Worm (Caenorhabditis elegans) whole organism, L1 larva: ENCODE measurements around the gene T19C3.5.
A peak's percentile ranks its signal among the peaks of the same experiment; 100 is the strongest.

ENCODE experiments used
- C16A3.4 ChIP-seq: fragments of 150-350 bp; optimal IDR thresholded peaks from 2 replicates; lab custom pipeline; 2014; ENCODE audit warnings: missing biosample characterization, missing genetic modification characterization
- C34B4.2 ChIP-seq: sonication (generic microtip); optimal IDR thresholded peaks from 2 replicates; lab custom pipeline; 2017; ENCODE audit warnings: mild to moderate bottlenecking, missing genetic modification characterization, missing compliant biosample characterization
- F16B12.6 ChIP-seq: fragments of 150-350 bp; optimal IDR thresholded peaks from 2 replicates; lab custom pipeline; 2014; ENCODE audit warnings: missing biosample characterization, missing genetic modification characterization
- alr-1 ChIP-seq: fragments of 200-800 bp; sonication (Bioruptor generic); optimal IDR thresholded peaks from 2 replicates; lab custom pipeline; 2018; ENCODE audit warnings: borderline replicate concordance, mild to moderate bottlenecking, missing genetic modification characterization, missing compliant biosample characterization
- blmp-1 ChIP-seq: fragments of 150-350 bp; optimal IDR thresholded peaks from 2 replicates; lab custom pipeline; 2014; ENCODE audit warnings: missing biosample characterization, missing genetic modification characterization
- ceh-63 ChIP-seq: fragments of 200-800 bp; sonication (Bioruptor generic); optimal IDR thresholded peaks from 2 replicates; lab custom pipeline; 2018; ENCODE audit warnings: mild to moderate bottlenecking, missing genetic modification characterization, missing compliant biosample characterization
- ceh-8 ChIP-seq: fragments of 200-800 bp; sonication (Bioruptor generic); optimal IDR thresholded peaks from 2 replicates; lab custom pipeline; 2018; ENCODE audit warnings: mild to moderate bottlenecking, missing genetic modification characterization, moderate library complexity, missing compliant biosample characterization
- ceh-82 ChIP-seq, 3 experiments: fragments of 150-350 bp in 1 of 3; sonication (generic microtip) in 2 of 3; optimal IDR thresholded peaks; 2 replicates each; lab custom pipeline; 2014 to 2017; ENCODE audit warnings: missing biosample characterization in 3 of 3, missing genetic modification characterization in 3 of 3
- ceh-90 ChIP-seq: sonication (generic microtip); optimal IDR thresholded peaks from 2 replicates; lab custom pipeline; 2016; ENCODE audit warnings: missing genetic modification characterization, missing compliant biosample characterization
- dpl-1 ChIP-seq, 3 experiments: fragments of 150-350 bp in 2 of 3; sonication (generic microtip) in 1 of 3; optimal IDR thresholded peaks; 2 replicates each; lab custom pipeline; 2014 to 2017; ENCODE audit warnings: missing biosample characterization in 3 of 3, missing genetic modification characterization in 3 of 3, missing genetic modification reagents in 3 of 3
- efl-1 ChIP-seq, 4 experiments: fragments of 150-350 bp; optimal IDR thresholded peaks in 3 of 4; peaks in 1 of 4; 1 replicate in 1 of 4; 2 replicates in 3 of 4; lab custom pipeline; 2014; ENCODE audit warnings: missing biosample characterization in 2 of 4, missing genetic modification characterization in 2 of 4, missing genetic modification reagents in 2 of 4
- egl-13 ChIP-seq: sonication (generic microtip); optimal IDR thresholded peaks from 2 replicates; lab custom pipeline; 2016; ENCODE audit warnings: missing genotype, missing genetic modification reagents, missing genetic modification characterization, missing compliant biosample characterization
- egl-27 ChIP-seq, 2 experiments: fragments of 150-350 bp in 1 of 2; sonication (generic microtip); optimal IDR thresholded peaks; 3 replicates each; lab custom pipeline; 2017 to 2018; ENCODE audit warnings: missing biosample characterization in 2 of 2, missing genetic modification characterization in 2 of 2, missing genetic modification reagents in 2 of 2
- elt-3 ChIP-seq, 6 experiments: fragments of 150-350 bp in 1 of 6; sonication (generic microtip); optimal IDR thresholded peaks; 2 replicates each; lab custom pipeline; 2017 to 2018; ENCODE audit warnings: missing biosample characterization in 6 of 6, missing genetic modification characterization in 6 of 6, inconsistent platforms in 1 of 6
- fkh-10 ChIP-seq: sonication (generic microtip); optimal IDR thresholded peaks from 2 replicates; lab custom pipeline; 2017; ENCODE audit warnings: missing biosample characterization, missing genetic modification reagents, missing genetic modification characterization
- fkh-4 ChIP-seq: sonication (generic microtip); optimal IDR thresholded peaks from 2 replicates; lab custom pipeline; 2016; ENCODE audit warnings: missing compliant biosample characterization, missing genetic modification characterization, borderline replicate concordance
- fkh-8 ChIP-seq: sonication (generic microtip); optimal IDR thresholded peaks from 2 replicates; lab custom pipeline; 2016; ENCODE audit warnings: mild to moderate bottlenecking, missing genetic modification characterization, missing compliant biosample characterization
- fos-1 ChIP-seq: fragments of 150-350 bp; optimal IDR thresholded peaks from 2 replicates; lab custom pipeline; 2014; ENCODE audit warnings: missing biosample characterization, missing genetic modification characterization
- hlh-4 ChIP-seq: sonication (generic microtip); optimal IDR thresholded peaks from 2 replicates; lab custom pipeline; 2016; ENCODE audit warnings: mild to moderate bottlenecking, missing genetic modification characterization, missing compliant biosample characterization
- isw-1 ChIP-seq: fragments of 200-800 bp; sonication (Bioruptor generic); IDR thresholded peaks from 2 replicates; pipeline ENCODE4 v1.3.6; 2022; ENCODE audit warnings: missing genetic modification characterization, missing compliant biosample characterization
- jun-1 ChIP-seq: fragments of 150-350 bp; optimal IDR thresholded peaks from 2 replicates; lab custom pipeline; 2014; ENCODE audit warnings: missing biosample characterization, missing genetic modification reagents, missing genetic modification characterization
- lin-13 ChIP-seq: fragments of 150-350 bp; optimal IDR thresholded peaks from 2 replicates; lab custom pipeline; 2014; ENCODE audit warnings: missing biosample characterization, missing genetic modification reagents, missing genetic modification characterization
- lin-14 ChIP-seq: fragments of 200-800 bp; sonication (Bioruptor generic); optimal IDR thresholded peaks from 2 replicates; lab custom pipeline; 2018; ENCODE audit warnings: mild to moderate bottlenecking, missing genetic modification characterization, moderate library complexity, missing compliant biosample characterization
- lin-39 ChIP-seq: fragments of 150-350 bp; optimal IDR thresholded peaks from 2 replicates; lab custom pipeline; 2014; ENCODE audit warnings: missing biosample characterization, missing genetic modification reagents, missing genetic modification characterization
- mab-9 ChIP-seq: fragments of 200-800 bp; sonication (Bioruptor generic); IDR thresholded peaks from 2 replicates; pipeline ENCODE4 v1.3.6; 2022; ENCODE audit warnings: missing genetic modification reagents, missing genetic modification characterization, missing compliant biosample characterization
- mdl-1 ChIP-seq, 2 experiments: fragments of 150-350 bp; optimal IDR thresholded peaks; 2 replicates each; lab custom pipeline; 2014 to 2017; ENCODE audit warnings: missing biosample characterization in 2 of 2, missing genetic modification characterization in 2 of 2, inconsistent platforms in 1 of 2
- mef-2 ChIP-seq: fragments of 150-350 bp; optimal IDR thresholded peaks from 2 replicates; lab custom pipeline; 2014; ENCODE audit warnings: missing biosample characterization, missing genetic modification characterization
- mep-1 ChIP-seq: fragments of 150-350 bp; optimal IDR thresholded peaks from 2 replicates; lab custom pipeline; 2014; ENCODE audit warnings: missing biosample characterization, missing genetic modification characterization
- nhr-11 ChIP-seq: fragments of 150-350 bp; optimal IDR thresholded peaks from 2 replicates; lab custom pipeline; 2014; ENCODE audit warnings: missing biosample characterization, missing genetic modification characterization
- nhr-20 ChIP-seq: sonication (generic microtip); optimal IDR thresholded peaks from 2 replicates; lab custom pipeline; 2016; ENCODE audit warnings: mild to moderate bottlenecking, missing genetic modification characterization, missing compliant biosample characterization
- nhr-237 ChIP-seq: fragments of 150-350 bp; optimal IDR thresholded peaks from 2 replicates; lab custom pipeline; 2014; ENCODE audit warnings: missing biosample characterization, missing genetic modification characterization
- nhr-76 ChIP-seq: sonication (generic microtip); optimal IDR thresholded peaks from 2 replicates; lab custom pipeline; 2017; ENCODE audit warnings: missing biosample characterization, missing genetic modification characterization
- nhr-84 ChIP-seq: sonication (generic microtip); optimal IDR thresholded peaks from 2 replicates; lab custom pipeline; 2017; ENCODE audit warnings: missing biosample characterization, missing genetic modification characterization
- pag-3 ChIP-seq: sonication (generic microtip); optimal IDR thresholded peaks from 2 replicates; lab custom pipeline; 2017; ENCODE audit warnings: missing genetic modification characterization, mild to moderate bottlenecking, missing compliant biosample characterization, antibody characterized with exemption, borderline replicate concordance; ENCODE audit not compliant: insufficient read depth
- rnt-1 ChIP-seq: sonication (generic microtip); optimal IDR thresholded peaks from 2 replicates; lab custom pipeline; 2016; ENCODE audit warnings: mild to moderate bottlenecking, missing genetic modification characterization, moderate library complexity, missing compliant biosample characterization
- skn-1 ChIP-seq: fragments of 150-350 bp; optimal IDR thresholded peaks from 2 replicates; lab custom pipeline; 2014; ENCODE audit warnings: missing biosample characterization, missing genetic modification characterization
- snpc-4 ChIP-seq: fragments of 150-350 bp; optimal IDR thresholded peaks from 2 replicates; lab custom pipeline; 2014; ENCODE audit warnings: missing biosample characterization, missing genetic modification characterization
- snu-23 ChIP-seq: sonication (generic microtip); optimal IDR thresholded peaks from 2 replicates; lab custom pipeline; 2016; ENCODE audit warnings: missing genetic modification characterization, missing compliant biosample characterization
- sox-4 ChIP-seq: sonication (generic microtip); optimal IDR thresholded peaks from 2 replicates; lab custom pipeline; 2016; ENCODE audit warnings: missing genetic modification characterization, missing compliant biosample characterization
- sptf-1 ChIP-seq: fragments of 150-350 bp; optimal IDR thresholded peaks from 2 replicates; lab custom pipeline; 2014; ENCODE audit warnings: missing biosample characterization, missing genetic modification characterization
- sup-37 ChIP-seq: fragments of 200-800 bp; sonication (Bioruptor generic); optimal IDR thresholded peaks from 2 replicates; lab custom pipeline; 2018; ENCODE audit warnings: mild to moderate bottlenecking, missing genetic modification characterization, missing compliant biosample characterization
- swsn-7 ChIP-seq: sonication (generic microtip); optimal IDR thresholded peaks from 2 replicates; lab custom pipeline; 2016; ENCODE audit warnings: missing genetic modification characterization, missing compliant biosample characterization
- tbx-2 ChIP-seq: sonication (generic microtip); optimal IDR thresholded peaks from 2 replicates; lab custom pipeline; 2016; ENCODE audit warnings: missing genetic modification characterization, missing compliant biosample characterization
- tlp-1 ChIP-seq: fragments of 150-350 bp; optimal IDR thresholded peaks from 2 replicates; lab custom pipeline; 2014; ENCODE audit warnings: missing biosample characterization, missing genetic modification characterization
- unc-86 ChIP-seq: sonication (generic microtip); optimal IDR thresholded peaks from 2 replicates; lab custom pipeline; 2016; ENCODE audit warnings: missing genetic modification characterization, missing compliant biosample characterization
- vab-15 ChIP-seq: sonication (generic microtip); optimal IDR thresholded peaks from 2 replicates; lab custom pipeline; 2017; ENCODE audit warnings: missing genotype, mild to moderate bottlenecking, missing genetic modification characterization, missing compliant biosample characterization
- zag-1 ChIP-seq: fragments of 150-350 bp; optimal IDR thresholded peaks from 2 replicates; lab custom pipeline; 2014; ENCODE audit warnings: missing biosample characterization, missing genetic modification characterization
- zip-4 ChIP-seq: fragments of 200-800 bp; sonication (Bioruptor generic); optimal IDR thresholded peaks from 2 replicates; lab custom pipeline; 2018; ENCODE audit warnings: mild to moderate bottlenecking, missing genetic modification characterization, moderate library complexity, missing compliant biosample characterization
- ztf-11 ChIP-seq, 2 experiments: sonication (generic microtip); optimal IDR thresholded peaks; 2 replicates each; lab custom pipeline; 2016 to 2017; ENCODE audit warnings: missing genetic modification characterization in 2 of 2, missing biosample characterization in 1 of 2, missing compliant biosample characterization in 1 of 2

Gene T19C3.5

ce11 chrIII:634618-635017, 6.9 kb upstream of the T19C3.5 start, which contains the start of gene fem-2 (continued):
- TF ChIP-seq dpl-1 (GFP tag; optimal IDR thresholded peaks at IDR 0.05; lab: Kevin White, UChicago) (peak; percentile 38 to 53 (median 44)), fkh-4 (no peak), fkh-10 (GFP tag; lab: Kevin White, UChicago) (no peak), egl-27 (tag; optimal IDR thresholded peaks at IDR 0.05; lab: Kevin White, UChicago) (no peak), egl-13 (tag; lab: Kevin White, UChicago) (no peak), F16B12.6 (no peak), tlp-1 (no peak), rnt-1 (tag; lab: Kevin White, UChicago) (peak; percentile 24), zag-1 (tag; lab: Kevin White, UChicago) (no peak), isw-1 (GFP tag; lab: Robert Waterston, UW) (peak; percentile 16; the same call in 1 of the 2 replicates), nhr-11 (tag; lab: Kevin White, UChicago) (no peak), C16A3.4 (tag; lab: Kevin White, UChicago) (peak; percentile 46), sox-4 (tag; lab: Kevin White, UChicago) (peak; percentile 6), pag-3 (tag; lab: Kevin White, UChicago) (no peak), blmp-1 (tag; lab: Kevin White, UChicago) (peak; percentile 42), nhr-20 (peak; percentile 37), ceh-63 (GFP tag; lab: Kevin White, UChicago) (no peak), elt-3 (tag; optimal IDR thresholded peaks at IDR 0.05; lab: Kevin White, UChicago) (no peak), unc-86 (tag; lab: Kevin White, UChicago) (peak; percentile 5), nhr-84 (no peak), efl-1 (optimal IDR thresholded peaks at IDR 0.05; lab: Kevin White, UChicago) (peak; percentile 32 to 47), efl-1 (GFP tag; optimal IDR thresholded peaks at IDR 0.05 in 1 of 2; lab: Kevin White, UChicago) (peak; percentile 52 to 90), lin-13 (GFP tag; lab: Kevin White, UChicago) (peak; percentile 26), sup-37 (GFP tag; lab: Kevin White, UChicago) (no peak), lin-39 (tag; lab: Kevin White, UChicago) (no peak), mef-2 (tag; lab: Kevin White, UChicago) (no peak), hlh-4 (tag; lab: Kevin White, UChicago) (no peak), snu-23 (GFP tag; lab: Kevin White, UChicago) (peak; percentile 62), fkh-8 (tag; lab: Kevin White, UChicago) (peak; percentile 1), alr-1 (tag; lab: Kevin White, UChicago) (no peak), mep-1 (peak; percentile 79), mab-9 (no peak), nhr-237 (no peak), jun-1 (tag; lab: Kevin White, UChicago) (no peak), ceh-90 (tag; lab: Kevin White, UChicago) (no peak), skn-1 (no peak), sptf-1 (tag; lab: Kevin White, UChicago) (no peak), ceh-82 (tag; optimal IDR thresholded peaks at IDR 0.05; lab: Kevin White, UChicago) (peak; percentile 30 to 63 (median 38)), swsn-7 (tag; lab: Kevin White, UChicago) (peak; percentile 52), zip-4 (peak; percentile 9), ztf-11 (tag; optimal IDR thresholded peaks at IDR 0.05; lab: Kevin White, UChicago) (no peak), fos-1 (tag; lab: Kevin White, UChicago) (no peak), tbx-2 (tag; lab: Kevin White, UChicago) (peak; percentile 43), nhr-76 (tag; lab: Kevin White, UChicago) (no peak), C34B4.2 (tag; lab: Kevin White, UChicago) (no peak), snpc-4 (tag; lab: Kevin White, UChicago) (no peak), ceh-8 (GFP tag; lab: Kevin White, UChicago) (no peak), mdl-1 (tag; optimal IDR thresholded peaks at IDR 0.05; lab: Kevin White, UChicago) (peak in 1 of 2 experiments; percentile 15), lin-14 (GFP tag; lab: Kevin White, UChicago) (no peak), vab-15 (no peak)
